Worm (Caenorhabditis elegans): Measurements from ENCODE around the gene C18H9.1.

DNA sequence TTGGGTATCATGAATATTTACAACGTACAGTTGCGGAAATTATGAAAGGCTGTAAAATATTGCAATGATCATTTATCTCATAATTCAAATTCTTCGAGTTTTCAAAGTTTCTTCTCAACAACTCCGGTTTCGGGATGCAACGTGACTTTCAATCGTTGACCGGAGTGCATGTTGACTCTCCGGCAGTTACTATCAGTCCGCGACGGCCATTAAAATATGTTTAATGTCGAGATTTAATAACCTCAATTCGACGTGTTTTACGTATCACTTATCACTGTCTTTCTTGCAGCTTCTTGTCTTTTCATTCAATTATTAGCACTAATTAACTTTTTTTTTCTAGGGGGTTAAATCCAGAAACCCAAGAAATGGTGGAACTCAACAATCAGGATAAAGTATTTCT is 19.3 kb downstream of the C18H9.1 start, which contains the start of gene tsp-10:
- TF ChIP-seq dve-1 (tag; optimal IDR thresholded peaks at IDR 0.05; ENCODE audit: insufficient read depth): peak; percentile 30
- TF ChIP-seq nhr-11 (tag; optimal IDR thresholded peaks at IDR 0.05): no peak
- TF ChIP-seq nhr-41 (GFP tag; IDR thresholded peaks at IDR 0.05): no peak
- TF ChIP-seq arid-1 (GFP tag; conservative IDR thresholded peaks at IDR 0.05): no peak
- TF ChIP-seq pqm-1 (tag; optimal IDR thresholded peaks at IDR 0.05): no peak
- no peak for TF ChIP-seq lsy-2 (tag; optimal IDR thresholded peaks at IDR 0.05)
- TF ChIP-seq jun-1 (tag; optimal IDR thresholded peaks at IDR 0.05): no peak
- TF ChIP-seq mep-1 (tag; optimal IDR thresholded peaks at IDR 0.05): no peak
- TF ChIP-seq nhr-77 (tag; optimal IDR thresholded peaks at IDR 0.05): no peak
- TF ChIP-seq hlh-30 (tag; optimal IDR thresholded peaks at IDR 0.05; ENCODE audit: insufficient read depth): no peak
- TF ChIP-seq snpc-4 (tag; optimal IDR thresholded peaks at IDR 0.05): no peak
- TF ChIP-seq skn-1 (tag; optimal IDR thresholded peaks at IDR 0.05): no peak

Measured in whole organism, L4 larva.